Worm (Caenorhabditis elegans): ENCODE data around the gene str-43.

DNA sequence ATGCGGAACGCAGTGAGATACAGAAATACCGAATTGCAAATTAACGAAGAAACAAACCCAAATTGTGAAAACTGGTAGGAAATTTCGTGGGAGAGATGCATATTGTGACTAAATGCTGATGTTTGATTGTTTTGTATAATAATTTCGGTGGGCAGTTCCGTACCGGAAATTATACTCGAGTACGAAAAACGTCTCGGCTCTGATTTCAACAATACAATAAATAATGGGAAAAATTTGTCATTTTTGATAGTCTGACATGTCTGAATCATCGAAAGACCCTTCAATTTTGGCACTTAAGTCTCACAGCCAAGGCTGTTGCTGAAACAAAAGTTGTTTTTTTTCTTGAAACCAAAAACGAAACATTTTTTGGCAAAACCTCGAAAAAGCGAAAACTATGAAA, at the start of gene str-43:
- no peak for TF ChIP-seq unc-39 (tag; optimal IDR thresholded peaks at IDR 0.05)
- no peak for TF ChIP-seq egl-43 (GFP tag; IDR thresholded peaks at IDR 0.05)
- no peak for TF ChIP-seq skn-1 (tag; optimal IDR thresholded peaks at IDR 0.05)
- no peak for TF ChIP-seq lin-15B (tag; optimal IDR thresholded peaks at IDR 0.05)
- TF ChIP-seq jun-1 (tag; optimal IDR thresholded peaks at IDR 0.05), result no peak
- TF ChIP-seq F49E8.2 (tag; optimal IDR thresholded peaks at IDR 0.05; ENCODE audit: borderline replicate concordance), result no peak
- TF ChIP-seq lin-39 (tag; optimal IDR thresholded peaks at IDR 0.05), result no peak
- no peak for TF ChIP-seq aly-2 (tag; optimal IDR thresholded peaks at IDR 0.05)
- no peak for TF ChIP-seq T26A8.4 (GFP tag; IDR thresholded peaks at IDR 0.05)
- no peak for TF ChIP-seq unc-130 (GFP tag; optimal IDR thresholded peaks at IDR 0.05)

All from whole organism, L4 larva.